Worm (Caenorhabditis elegans): Measurements from ENCODE around the gene T25D10.1.

ce11 chrII:6411660-6412451 is 8.7 kb downstream of the T25D10.1 start:
- TF ChIP-seq nhr-11 (tag; optimal IDR thresholded peaks at IDR 0.05), result no peak
- peak; percentile 4 for TF ChIP-seq fkh-6 (tag; optimal IDR thresholded peaks at IDR 0.05)
- peak; percentile 48 for TF ChIP-seq tbx-2 (tag; optimal IDR thresholded peaks at IDR 0.05)
- no peak for TF ChIP-seq fkh-10 (GFP tag; optimal IDR thresholded peaks at IDR 0.05)
- TF ChIP-seq ama-1 (optimal IDR thresholded peaks at IDR 0.05), result no peak
- no peak for TF ChIP-seq sox-4 (tag; optimal IDR thresholded peaks at IDR 0.05)
- no peak for TF ChIP-seq unc-86 (tag; optimal IDR thresholded peaks at IDR 0.05)
- no peak for TF ChIP-seq pha-2 (tag; optimal IDR thresholded peaks at IDR 0.05)
- no peak for TF ChIP-seq F13H6.1 (tag; optimal IDR thresholded peaks at IDR 0.05)
- TF ChIP-seq madf-2 (tag; optimal IDR thresholded peaks at IDR 0.05), result no peak
